Worm (Caenorhabditis elegans): ENCODE data around the gene vha-19.

- TF ChIP-seq nhr-11 (tag; optimal IDR thresholded peaks at IDR 0.05) (no peak), pha-4 (tag; optimal IDR thresholded peaks at IDR 0.05) (no peak), fos-1 (tag; optimal IDR thresholded peaks at IDR 0.05) (no peak), ama-1 (optimal IDR thresholded peaks at IDR 0.05) (no peak), zag-1 (tag; optimal IDR thresholded peaks at IDR 0.05) (no peak), nhr-23 (tag; optimal IDR thresholded peaks at IDR 0.05) (no peak), snpc-4 (tag; optimal IDR thresholded peaks at IDR 0.05) (no peak), ztf-11 (tag; optimal IDR thresholded peaks at IDR 0.05) (no peak)
These were observed 53.5 kb downstream of the vha-19 start, which contains the start of gene C04C3.6 for ce11 chrIV:3422516-3422915.

All from whole organism, L3 larva.